Fruit fly (Drosophila melanogaster): Measurements from ENCODE around the gene CG11899.

dm6 chr3R:29198299-29198698, 2.0 kb upstream of the CG11899 start:
- no peak for TF ChIP-seq CTCF (optimal IDR thresholded peaks at IDR 0.05)
- no peak for TF ChIP-seq CG8478 (optimal IDR thresholded peaks at IDR 0.05)
